Worm (Caenorhabditis elegans) whole organism, mixed stage, embryonic: ENCODE data around the gene F35F10.5.

Source experiments
- blmp-1 ChIP-seq: fragments of 150-350 bp; optimal IDR thresholded peaks from 2 replicates; lab custom pipeline; 2014; ENCODE audit warnings: missing biosample characterization, missing genetic modification characterization
- lin-13 ChIP-seq: fragments of 150-350 bp; optimal IDR thresholded peaks from 2 replicates; lab custom pipeline; 2014; ENCODE audit warnings: missing biosample characterization, missing genetic modification characterization
- lsy-2 ChIP-seq: fragments of 150-350 bp; optimal IDR thresholded peaks from 2 replicates; lab custom pipeline; 2014; ENCODE audit warnings: missing biosample characterization, missing genetic modification characterization
- nhr-12 ChIP-seq: fragments of 150-350 bp; optimal IDR thresholded peaks from 2 replicates; lab custom pipeline; 2014; ENCODE audit warnings: missing biosample characterization, missing genetic modification characterization
- nhr-237 ChIP-seq: fragments of 150-350 bp; optimal IDR thresholded peaks from 2 replicates; lab custom pipeline; 2014; ENCODE audit warnings: missing biosample characterization, missing genetic modification characterization
- nhr-28 ChIP-seq: fragments of 150-350 bp; optimal IDR thresholded peaks from 2 replicates; lab custom pipeline; 2014; ENCODE audit warnings: missing biosample characterization, missing genetic modification characterization
- unc-39 ChIP-seq: fragments of 150-350 bp; optimal IDR thresholded peaks from 2 replicates; lab custom pipeline; 2014; ENCODE audit warnings: missing biosample characterization, missing genetic modification characterization

DNA sequence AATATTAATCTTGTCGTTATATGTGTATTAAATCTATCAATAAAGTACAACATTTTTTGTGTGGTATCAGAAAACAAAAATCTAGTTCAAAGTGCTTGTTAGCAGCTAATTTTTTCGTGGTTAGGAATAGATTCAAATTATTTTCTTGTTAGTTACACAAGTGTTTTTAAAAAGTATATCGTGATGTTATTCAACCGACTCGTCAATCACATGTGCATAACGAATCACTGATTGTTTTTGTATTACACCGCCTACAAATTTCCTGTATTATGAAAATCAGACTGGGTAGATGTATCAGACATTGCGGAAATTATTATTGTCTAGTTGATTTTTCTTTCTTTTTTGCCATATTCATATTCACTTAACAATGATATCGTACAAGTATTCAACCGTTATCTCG lies 1.8 kb upstream of the F35F10.5 start, which contains the start of gene str-64:
- TF ChIP-seq blmp-1 (tag; lab: Kevin White, UChicago) (no peak), lsy-2 (tag; lab: Kevin White, UChicago) (no peak), unc-39 (tag; lab: Kevin White, UChicago) (no peak), nhr-28 (tag; lab: Kevin White, UChicago) (no peak), lin-13 (tag; lab: Kevin White, UChicago) (no peak), nhr-237 (tag; lab: Kevin White, UChicago) (no peak), nhr-12 (tag; lab: Kevin White, UChicago) (no peak)
